Worm (Caenorhabditis elegans) whole organism, L1 larva: ENCODE measurements around the gene cysl-3.

Experiments
- C04F5.9 ChIP-seq: sonication (generic microtip); optimal IDR thresholded peaks from 2 replicates; lab custom pipeline; 2016; ENCODE audit warnings: missing genetic modification characterization, missing compliant biosample characterization
- C16A3.4 ChIP-seq: fragments of 150-350 bp; optimal IDR thresholded peaks from 2 replicates; lab custom pipeline; 2014; ENCODE audit warnings: missing biosample characterization, missing genetic modification characterization
- alr-1 ChIP-seq: fragments of 200-800 bp; sonication (Bioruptor generic); optimal IDR thresholded peaks from 2 replicates; lab custom pipeline; 2018; ENCODE audit warnings: borderline replicate concordance, mild to moderate bottlenecking, missing genetic modification characterization, missing compliant biosample characterization
- blmp-1 ChIP-seq: fragments of 150-350 bp; optimal IDR thresholded peaks from 2 replicates; lab custom pipeline; 2014; ENCODE audit warnings: missing biosample characterization, missing genetic modification characterization
- ceh-8 ChIP-seq: fragments of 200-800 bp; sonication (Bioruptor generic); optimal IDR thresholded peaks from 2 replicates; lab custom pipeline; 2018; ENCODE audit warnings: mild to moderate bottlenecking, missing genetic modification characterization, moderate library complexity, missing compliant biosample characterization
- ceh-82 ChIP-seq, 3 experiments: fragments of 150-350 bp in 1 of 3; sonication (generic microtip) in 2 of 3; optimal IDR thresholded peaks; 2 replicates each; lab custom pipeline; 2014 to 2017; ENCODE audit warnings: missing biosample characterization in 3 of 3, missing genetic modification characterization in 3 of 3
- ceh-88 ChIP-seq: fragments of 200-800 bp; sonication (Bioruptor generic); IDR thresholded peaks from 2 replicates; pipeline ENCODE4 v1.3.6; 2022; ENCODE audit warnings: missing genetic modification characterization, missing compliant biosample characterization
- ces-1 ChIP-seq: fragments of 150-350 bp; optimal IDR thresholded peaks from 2 replicates; lab custom pipeline; 2014; ENCODE audit warnings: missing biosample characterization, missing genetic modification reagents, missing genetic modification characterization
- dpl-1 ChIP-seq, 3 experiments: fragments of 150-350 bp in 2 of 3; sonication (generic microtip) in 1 of 3; optimal IDR thresholded peaks; 2 replicates each; lab custom pipeline; 2014 to 2017; ENCODE audit warnings: missing biosample characterization in 3 of 3, missing genetic modification characterization in 3 of 3, missing genetic modification reagents in 3 of 3
- dsc-1 ChIP-seq: sonication (generic microtip); optimal IDR thresholded peaks from 2 replicates; lab custom pipeline; 2016; ENCODE audit warnings: mild to moderate bottlenecking, missing genetic modification characterization, missing compliant biosample characterization
- efl-1 ChIP-seq, 4 experiments: fragments of 150-350 bp; optimal IDR thresholded peaks in 3 of 4; peaks in 1 of 4; 1 replicate in 1 of 4; 2 replicates in 3 of 4; lab custom pipeline; 2014; ENCODE audit warnings: missing biosample characterization in 2 of 4, missing genetic modification characterization in 2 of 4, missing genetic modification reagents in 2 of 4
- egl-27 ChIP-seq, 2 experiments: fragments of 150-350 bp in 1 of 2; sonication (generic microtip); optimal IDR thresholded peaks; 3 replicates each; lab custom pipeline; 2017 to 2018; ENCODE audit warnings: missing biosample characterization in 2 of 2, missing genetic modification characterization in 2 of 2, missing genetic modification reagents in 2 of 2
- elt-3 ChIP-seq, 6 experiments: fragments of 150-350 bp in 1 of 6; sonication (generic microtip); optimal IDR thresholded peaks; 2 replicates each; lab custom pipeline; 2017 to 2018; ENCODE audit warnings: missing biosample characterization in 6 of 6, missing genetic modification characterization in 6 of 6, inconsistent platforms in 1 of 6
- hlh-4 ChIP-seq: sonication (generic microtip); optimal IDR thresholded peaks from 2 replicates; lab custom pipeline; 2016; ENCODE audit warnings: mild to moderate bottlenecking, missing genetic modification characterization, missing compliant biosample characterization
- irx-1 ChIP-seq: sonication (generic microtip); optimal IDR thresholded peaks from 2 replicates; lab custom pipeline; 2016; ENCODE audit warnings: missing genetic modification characterization, missing compliant biosample characterization
- isw-1 ChIP-seq: fragments of 200-800 bp; sonication (Bioruptor generic); IDR thresholded peaks from 2 replicates; pipeline ENCODE4 v1.3.6; 2022; ENCODE audit warnings: missing genetic modification characterization, missing compliant biosample characterization
- jun-1 ChIP-seq: fragments of 150-350 bp; optimal IDR thresholded peaks from 2 replicates; lab custom pipeline; 2014; ENCODE audit warnings: missing biosample characterization, missing genetic modification reagents, missing genetic modification characterization
- lin-13 ChIP-seq: fragments of 150-350 bp; optimal IDR thresholded peaks from 2 replicates; lab custom pipeline; 2014; ENCODE audit warnings: missing biosample characterization, missing genetic modification reagents, missing genetic modification characterization
- lin-14 ChIP-seq: fragments of 200-800 bp; sonication (Bioruptor generic); optimal IDR thresholded peaks from 2 replicates; lab custom pipeline; 2018; ENCODE audit warnings: mild to moderate bottlenecking, missing genetic modification characterization, moderate library complexity, missing compliant biosample characterization
- lin-15B ChIP-seq: fragments of 150-350 bp; sonication (generic microtip); optimal IDR thresholded peaks from 3 replicates; lab custom pipeline; 2014; ENCODE audit warnings: missing biosample characterization, missing genetic modification characterization
- lin-35 ChIP-seq, 2 experiments: fragments of 150-350 bp; optimal IDR thresholded peaks; 2 replicates each; lab custom pipeline; 2014; ENCODE audit warnings: missing biosample characterization in 2 of 2, missing genetic modification characterization in 2 of 2, missing genetic modification reagents in 2 of 2
- lsy-2 ChIP-seq, 2 experiments: fragments of 150-350 bp; optimal IDR thresholded peaks; 2 replicates each; lab custom pipeline; 2014; ENCODE audit warnings: missing biosample characterization in 2 of 2, missing genetic modification characterization in 2 of 2
- mdl-1 ChIP-seq, 2 experiments: fragments of 150-350 bp; optimal IDR thresholded peaks; 2 replicates each; lab custom pipeline; 2014 to 2017; ENCODE audit warnings: missing biosample characterization in 2 of 2, missing genetic modification characterization in 2 of 2, inconsistent platforms in 1 of 2
- mef-2 ChIP-seq: fragments of 150-350 bp; optimal IDR thresholded peaks from 2 replicates; lab custom pipeline; 2014; ENCODE audit warnings: missing biosample characterization, missing genetic modification characterization
- mep-1 ChIP-seq: fragments of 150-350 bp; optimal IDR thresholded peaks from 2 replicates; lab custom pipeline; 2014; ENCODE audit warnings: missing biosample characterization, missing genetic modification characterization
- nhr-11 ChIP-seq: fragments of 150-350 bp; optimal IDR thresholded peaks from 2 replicates; lab custom pipeline; 2014; ENCODE audit warnings: missing biosample characterization, missing genetic modification characterization
- nhr-19 ChIP-seq: fragments of 200-800 bp; sonication (Bioruptor generic); conservative IDR thresholded peaks from 2 replicates; pipeline ENCODE4 v1.3.6; 2022; ENCODE audit warnings: missing genetic modification characterization, missing compliant biosample characterization
- nhr-20 ChIP-seq: sonication (generic microtip); optimal IDR thresholded peaks from 2 replicates; lab custom pipeline; 2016; ENCODE audit warnings: mild to moderate bottlenecking, missing genetic modification characterization, missing compliant biosample characterization
- nhr-28 ChIP-seq: fragments of 150-350 bp; optimal IDR thresholded peaks from 2 replicates; lab custom pipeline; 2014; ENCODE audit warnings: missing biosample characterization, missing genetic modification characterization
- nhr-47 ChIP-seq: sonication (generic microtip); optimal IDR thresholded peaks from 2 replicates; lab custom pipeline; 2016; ENCODE audit warnings: mild to moderate bottlenecking, missing genetic modification characterization, moderate library complexity, missing compliant biosample characterization
- nhr-76 ChIP-seq: sonication (generic microtip); optimal IDR thresholded peaks from 2 replicates; lab custom pipeline; 2017; ENCODE audit warnings: missing biosample characterization, missing genetic modification characterization
- nhr-77 ChIP-seq: fragments of 150-350 bp; optimal IDR thresholded peaks from 2 replicates; lab custom pipeline; 2014; ENCODE audit warnings: missing biosample characterization, missing genetic modification characterization
- nhr-84 ChIP-seq: sonication (generic microtip); optimal IDR thresholded peaks from 2 replicates; lab custom pipeline; 2017; ENCODE audit warnings: missing biosample characterization, missing genetic modification characterization
- nhr-85 ChIP-seq: sonication (generic microtip); peaks from one replicate; lab custom pipeline; 2016; ENCODE audit warnings: missing genetic modification characterization, inconsistent platforms, missing compliant biosample characterization
- pax-3 ChIP-seq: fragments of 200-800 bp; sonication (Bioruptor generic); optimal IDR thresholded peaks from 2 replicates; lab custom pipeline; 2018; ENCODE audit warnings: mild to moderate bottlenecking, missing genetic modification characterization, moderate library complexity, missing compliant biosample characterization
- skn-1 ChIP-seq: fragments of 150-350 bp; optimal IDR thresholded peaks from 2 replicates; lab custom pipeline; 2014; ENCODE audit warnings: missing biosample characterization, missing genetic modification characterization
- snu-23 ChIP-seq: sonication (generic microtip); optimal IDR thresholded peaks from 2 replicates; lab custom pipeline; 2016; ENCODE audit warnings: missing genetic modification characterization, missing compliant biosample characterization
- sptf-1 ChIP-seq: fragments of 150-350 bp; optimal IDR thresholded peaks from 2 replicates; lab custom pipeline; 2014; ENCODE audit warnings: missing biosample characterization, missing genetic modification characterization
- sup-37 ChIP-seq: fragments of 200-800 bp; sonication (Bioruptor generic); optimal IDR thresholded peaks from 2 replicates; lab custom pipeline; 2018; ENCODE audit warnings: mild to moderate bottlenecking, missing genetic modification characterization, missing compliant biosample characterization
- swsn-7 ChIP-seq: sonication (generic microtip); optimal IDR thresholded peaks from 2 replicates; lab custom pipeline; 2016; ENCODE audit warnings: missing genetic modification characterization, missing compliant biosample characterization
- tbx-2 ChIP-seq: sonication (generic microtip); optimal IDR thresholded peaks from 2 replicates; lab custom pipeline; 2016; ENCODE audit warnings: missing genetic modification characterization, missing compliant biosample characterization
- unc-130 ChIP-seq: fragments of 150-350 bp; optimal IDR thresholded peaks from 2 replicates; lab custom pipeline; 2017; ENCODE audit warnings: missing biosample characterization, missing genetic modification characterization, inconsistent platforms
- unc-86 ChIP-seq: sonication (generic microtip); optimal IDR thresholded peaks from 2 replicates; lab custom pipeline; 2016; ENCODE audit warnings: missing genetic modification characterization, missing compliant biosample characterization
- xbp-1 ChIP-seq: sonication (generic microtip); optimal IDR thresholded peaks from 2 replicates; lab custom pipeline; 2016; ENCODE audit warnings: missing genetic modification characterization, missing compliant biosample characterization
- zip-4 ChIP-seq: fragments of 200-800 bp; sonication (Bioruptor generic); optimal IDR thresholded peaks from 2 replicates; lab custom pipeline; 2018; ENCODE audit warnings: mild to moderate bottlenecking, missing genetic modification characterization, moderate library complexity, missing compliant biosample characterization

The cysl-3 gene

ce11 chrV:3756887-3757286, 19.0 kb downstream of the cysl-3 start, which contains the start of gene gid-7:
Gene gid-7, minus strand, starts transcription at chrV:3757074.
- TF ChIP-seq nhr-84 (tag; lab: Kevin White, UChicago) (no peak), nhr-85 (tag; lab: Kevin White, UChicago) (peak; percentile 66), ceh-88 (GFP tag; lab: Robert Waterston, UW) (no peak), sptf-1 (no peak), ces-1 (GFP tag; lab: Kevin White, UChicago) (no peak), nhr-76 (tag; lab: Kevin White, UChicago) (no peak), dsc-1 (tag; lab: Kevin White, UChicago) (peak; percentile 28), dpl-1 (GFP tag; optimal IDR thresholded peaks at IDR 0.05; lab: Kevin White, UChicago) (peak; percentile 28 to 61 (median 60)), ceh-8 (GFP tag; lab: Kevin White, UChicago) (no peak), unc-86 (peak; percentile 33), skn-1 (peak; percentile 17), swsn-7 (tag; lab: Kevin White, UChicago) (peak; percentile 54), lin-35 (GFP tag; optimal IDR thresholded peaks at IDR 0.05; lab: Kevin White, UChicago) (peak; percentile 56 to 61), tbx-2 (tag; lab: Kevin White, UChicago) (peak; percentile 39), mep-1 (tag; lab: Kevin White, UChicago) (peak; percentile 66), efl-1 (optimal IDR thresholded peaks at IDR 0.05; lab: Kevin White, UChicago) (peak; percentile 75 to 79), efl-1 (GFP tag; optimal IDR thresholded peaks at IDR 0.05 in 1 of 2; lab: Kevin White, UChicago) (peak; percentile 67 to 96), irx-1 (tag; lab: Kevin White, UChicago) (peak; percentile 8), nhr-11 (tag; lab: Kevin White, UChicago) (peak; percentile 4), pax-3 (no peak), mef-2 (no peak), snu-23 (GFP tag; lab: Kevin White, UChicago) (peak; percentile 67), lin-14 (no peak), sup-37 (GFP tag; lab: Kevin White, UChicago) (no peak), zip-4 (GFP tag; lab: Kevin White, UChicago) (no peak), lsy-2 (tag; optimal IDR thresholded peaks at IDR 0.05; lab: Kevin White, UChicago) (peak; percentile 36 to 45), xbp-1 (tag; lab: Kevin White, UChicago) (peak; percentile 35), nhr-47 (tag; lab: Kevin White, UChicago) (peak; percentile 40), nhr-20 (tag; lab: Kevin White, UChicago) (peak; percentile 59), mdl-1 (tag; optimal IDR thresholded peaks at IDR 0.05; lab: Kevin White, UChicago) (peak in 1 of 2 experiments; percentile 39), nhr-28 (tag; lab: Kevin White, UChicago) (no peak), jun-1 (tag; lab: Kevin White, UChicago) (no peak)

- TF ChIP-seq nhr-85 (tag; lab: Kevin White, UChicago): no peak
- TF ChIP-seq efl-1 (optimal IDR thresholded peaks at IDR 0.05; lab: Kevin White, UChicago): no peak
- peak in 1 of 2 experiments; percentile 67 for TF ChIP-seq efl-1 (GFP tag; optimal IDR thresholded peaks at IDR 0.05 in 1 of 2; lab: Kevin White, UChicago)
- TF ChIP-seq, all 84 proteins: peak for 1
Measured at ce11 chrV:3750328-3750727, 25.6 kb downstream of the cysl-3 start.

- TF ChIP-seq ceh-82 (tag; optimal IDR thresholded peaks at IDR 0.05; lab: Kevin White, UChicago): peak in 1 of 3 experiments; percentile 33
- peak; percentile 42 for TF ChIP-seq mep-1 (tag; lab: Kevin White, UChicago)
- TF ChIP-seq xbp-1 (tag; lab: Kevin White, UChicago): peak; percentile 22
- peak; percentile 94 to 98 for TF ChIP-seq lin-35 (GFP tag; optimal IDR thresholded peaks at IDR 0.05; lab: Kevin White, UChicago)
- no peak for TF ChIP-seq egl-27 (tag; optimal IDR thresholded peaks at IDR 0.05; lab: Kevin White, UChicago)
- TF ChIP-seq snu-23 (GFP tag; lab: Kevin White, UChicago): peak; percentile 57
- peak; percentile 27 for TF ChIP-seq isw-1 (GFP tag; lab: Robert Waterston, UW)
- TF ChIP-seq alr-1 (tag; lab: Kevin White, UChicago): no peak
- TF ChIP-seq elt-3 (tag; optimal IDR thresholded peaks at IDR 0.05; lab: Kevin White, UChicago): peak in 1 of 6 experiments; percentile 57
- peak; percentile 43 for TF ChIP-seq C16A3.4
- TF ChIP-seq lin-13 (GFP tag; lab: Kevin White, UChicago): peak; percentile 10
- TF ChIP-seq jun-1 (tag; lab: Kevin White, UChicago): peak; percentile 25
- TF ChIP-seq lsy-2 (tag; optimal IDR thresholded peaks at IDR 0.05; lab: Kevin White, UChicago): peak; percentile 47 to 82
- no peak for TF ChIP-seq lin-15B (tag; lab: Kevin White, UChicago)
- no peak for TF ChIP-seq zip-4 (GFP tag; lab: Kevin White, UChicago)
- TF ChIP-seq tbx-2 (tag; lab: Kevin White, UChicago): peak; percentile 36
- TF ChIP-seq ceh-8 (GFP tag; lab: Kevin White, UChicago): peak; percentile 37
- peak; percentile 17 for TF ChIP-seq nhr-77 (tag; lab: Kevin White, UChicago)
- peak; percentile 55 for TF ChIP-seq blmp-1 (tag; lab: Kevin White, UChicago)
- peak; percentile 40 for TF ChIP-seq swsn-7 (tag; lab: Kevin White, UChicago)
- no peak for TF ChIP-seq unc-86
- no peak for TF ChIP-seq C04F5.9 (tag; lab: Kevin White, UChicago)
- TF ChIP-seq skn-1: peak; percentile 46
- TF ChIP-seq efl-1 (optimal IDR thresholded peaks at IDR 0.05; lab: Kevin White, UChicago): peak; percentile 52 to 93
- TF ChIP-seq efl-1 (GFP tag; optimal IDR thresholded peaks at IDR 0.05 in 1 of 2; lab: Kevin White, UChicago): peak; percentile 93 to 99
- peak; percentile 32; the same call in 1 of the 2 replicates for TF ChIP-seq nhr-19 (GFP tag; lab: Robert Waterston, UW)
- TF ChIP-seq dsc-1 (tag; lab: Kevin White, UChicago): no peak
- peak; percentile 63 for TF ChIP-seq nhr-20 (tag; lab: Kevin White, UChicago)
- peak; percentile 28 for TF ChIP-seq unc-130 (tag; lab: Kevin White, UChicago)
- no peak for TF ChIP-seq hlh-4 (tag; lab: Kevin White, UChicago)
Measured at ce11 chrV:3743172-3743626, 32.7 kb downstream of the cysl-3 start, which contains the start of gene mtm-9. Gene mtm-9, plus strand, starts transcription at chrV:3743576.
